Fruit fly (Drosophila melanogaster) whole organism, pupa: ENCODE data around the gene NimB4.

ENCODE experiments used
- CG10348 ChIP-seq: fragments of 200-800 bp; sonication (Bioruptor generic); IDR thresholded peaks from 2 replicates; pipeline ENCODE4 v1.3.6; 2022; ENCODE audit warnings: missing biosample characterization, missing genetic modification characterization
- CG12605 ChIP-seq: fragments of 200-800 bp; sonication (Bioruptor generic); IDR thresholded peaks from 2 replicates; pipeline ENCODE4 v1.3.6; 2022; ENCODE audit warnings: missing biosample characterization, missing genetic modification characterization
- CG14655 ChIP-seq: fragments of 200-800 bp; sonication (Bioruptor generic); optimal IDR thresholded peaks from 3 replicates; lab custom pipeline; 2017; ENCODE audit warnings: mild to moderate bottlenecking, missing biosample characterization, missing genetic modification reagents, missing genetic modification characterization
- CG34367 ChIP-seq: fragments of 200-800 bp; sonication (Bioruptor generic); optimal IDR thresholded peaks from 2 replicates; lab custom pipeline; 2018; ENCODE audit warnings: missing biosample characterization, mild to moderate bottlenecking, missing genetic modification characterization
- CG4496 ChIP-seq: fragments of 200-800 bp; sonication (Bioruptor generic); IDR thresholded peaks from 3 replicates; pipeline ENCODE4 v1.3.6; 2022; ENCODE audit warnings: missing biosample characterization, missing genetic modification characterization
- CG8159 ChIP-seq: fragments of 200-800 bp; sonication (Bioruptor generic); optimal IDR thresholded peaks from 3 replicates; lab custom pipeline; 2018; ENCODE audit warnings: missing biosample characterization, mild to moderate bottlenecking, missing genetic modification characterization, moderate library complexity
- D1 ChIP-seq: fragments of 200-800 bp; sonication (Bioruptor generic); optimal IDR thresholded peaks from 2 replicates; lab custom pipeline; 2018; ENCODE audit warnings: missing biosample characterization, mild to moderate bottlenecking, missing genetic modification characterization, moderate library complexity
- EcR ChIP-seq: fragments of 200-800 bp; sonication (Bioruptor generic); optimal IDR thresholded peaks from 3 replicates; lab custom pipeline; 2019; ENCODE audit warnings: missing biosample characterization, missing genetic modification characterization, mild to moderate bottlenecking, moderate library complexity, missing genetic modification reagents
- Pif1B ChIP-seq: fragments of 200-800 bp; sonication (Bioruptor generic); optimal IDR thresholded peaks from 3 replicates; lab custom pipeline; 2016; ENCODE audit warnings: missing biosample characterization, missing genetic modification characterization
- fd96Ca ChIP-seq: fragments of 200-800 bp; sonication (Bioruptor generic); IDR thresholded peaks from 3 replicates; pipeline ENCODE4 v1.3.6; 2022; ENCODE audit warnings: missing biosample characterization, missing genetic modification characterization

- no peak for TF ChIP-seq CG12605 (GFP tag; lab: Robert Waterston, UW)
- no peak for TF ChIP-seq CG8159
- no peak for TF ChIP-seq fd96Ca (GFP tag; lab: Robert Waterston, UW)
- TF ChIP-seq D1, result no peak
- TF ChIP-seq Pif1B (GFP tag; lab: Kevin White, UChicago), result no peak
- no peak for TF ChIP-seq CG14655 (GFP tag; lab: Kevin White, UChicago)
- no peak for TF ChIP-seq CG10348
- TF ChIP-seq CG4496 (GFP tag; lab: Robert Waterston, UW), result no peak
- TF ChIP-seq EcR (GFP tag; lab: Kevin White, UChicago), result no peak
- no peak for TF ChIP-seq CG34367 (tag; lab: Kevin White, UChicago)
Measured at dm6 chr2L:13923453-13923852, 46.3 kb downstream of the NimB4 start, which contains the start of gene Vajk1.
